Fruit fly (Drosophila melanogaster) whole organism, embryonic: ENCODE data around the gene CG13124.

Experiments
- Atf3 ChIP-seq: fragments of 200-800 bp; sonication (Bioruptor generic); optimal IDR thresholded peaks from 3 replicates; lab custom pipeline; 2016; ENCODE audit warnings: missing biosample characterization, missing genetic modification characterization
- Atf6 ChIP-seq: fragments of 200-800 bp; sonication (Bioruptor generic); IDR thresholded peaks from 2 replicates; pipeline ENCODE4 v1.3.6; 2022; ENCODE audit warnings: missing biosample characterization, missing genetic modification characterization
- Bteb2 ChIP-seq: fragments of 200-800 bp; sonication (Bioruptor generic); optimal IDR thresholded peaks from 2 replicates; lab custom pipeline; 2016; ENCODE audit warnings: missing biosample characterization, missing genetic modification characterization
- CG10147 ChIP-seq: fragments of 200-800 bp; sonication (Bioruptor generic); optimal IDR thresholded peaks from 2 replicates; lab custom pipeline; 2019; ENCODE audit warnings: missing biosample characterization, mild to moderate bottlenecking, missing genetic modification characterization, moderate library complexity
- CG1024 ChIP-seq: fragments of 200-800 bp; sonication (Bioruptor generic); IDR thresholded peaks from 2 replicates; pipeline ENCODE4 v1.3.6; 2022; ENCODE audit warnings: missing biosample characterization, missing genetic modification characterization
- CG10366 ChIP-seq: fragments of 200-800 bp; sonication (Bioruptor generic); IDR thresholded peaks from 2 replicates; pipeline ENCODE4 v1.3.6; 2022; ENCODE audit warnings: missing biosample characterization, missing genetic modification characterization
- CG10979 ChIP-seq: fragments of 200-800 bp; sonication (Bioruptor generic); optimal IDR thresholded peaks from 2 replicates; lab custom pipeline; 2018; ENCODE audit warnings: missing biosample characterization, mild to moderate bottlenecking, missing genetic modification characterization, moderate library complexity
- CG11093 ChIP-seq: fragments of 200-800 bp; sonication (Bioruptor generic); IDR thresholded peaks from 3 replicates; pipeline ENCODE4 v1.3.6; 2022; ENCODE audit warnings: missing biosample characterization, missing genetic modification characterization
- CG11504 ChIP-seq: fragments of 200-800 bp; sonication (Bioruptor generic); optimal IDR thresholded peaks from 3 replicates; lab custom pipeline; 2019; ENCODE audit warnings: missing biosample characterization, mild to moderate bottlenecking, missing genetic modification characterization, moderate library complexity
- CG12071 ChIP-seq: fragments of 200-800 bp; sonication (Bioruptor generic); optimal IDR thresholded peaks from 3 replicates; lab custom pipeline; 2018; ENCODE audit warnings: missing biosample characterization, mild to moderate bottlenecking, missing genetic modification characterization
- CG12299 ChIP-seq: fragments of 200-800 bp; sonication (Bioruptor generic); optimal IDR thresholded peaks from 2 replicates; lab custom pipeline; 2018; ENCODE audit warnings: missing biosample characterization, mild to moderate bottlenecking, missing genetic modification characterization
- CG12942 ChIP-seq: fragments of 200-800 bp; sonication (Bioruptor generic); optimal IDR thresholded peaks from 3 replicates; lab custom pipeline; 2016; ENCODE audit warnings: missing biosample characterization, missing genetic modification characterization
- CG14014 ChIP-seq: fragments of 200-800 bp; sonication (Bioruptor generic); IDR thresholded peaks from 2 replicates; pipeline ENCODE4 v1.3.6; 2022; ENCODE audit warnings: missing biosample characterization, missing genetic modification characterization
- CG15011 ChIP-seq: fragments of 200-800 bp; sonication (Bioruptor generic); optimal IDR thresholded peaks from 3 replicates; lab custom pipeline; 2018; ENCODE audit warnings: missing biosample characterization, mild to moderate bottlenecking, missing genetic modification characterization
- CG18011 ChIP-seq: fragments of 200-800 bp; sonication (Bioruptor generic); optimal IDR thresholded peaks from 2 replicates; lab custom pipeline; 2017; ENCODE audit warnings: missing biosample characterization, missing genetic modification characterization, mild to moderate bottlenecking, moderate library complexity, missing genotype
- CG18599 ChIP-seq: fragments of 200-800 bp; sonication (Bioruptor generic); optimal IDR thresholded peaks from 3 replicates; lab custom pipeline; 2017; ENCODE audit warnings: missing biosample characterization, missing genetic modification characterization, mild to moderate bottlenecking, moderate library complexity, missing genetic modification reagents
- CG2120 ChIP-seq: fragments of 200-800 bp; sonication (Bioruptor generic); optimal IDR thresholded peaks from 3 replicates; lab custom pipeline; 2016; ENCODE audit warnings: missing biosample characterization, missing genetic modification characterization
- CG30403 ChIP-seq: fragments of 200-800 bp; sonication (Bioruptor generic); optimal IDR thresholded peaks from 3 replicates; lab custom pipeline; 2016; ENCODE audit warnings: missing biosample characterization, missing genetic modification characterization
- CG3838 ChIP-seq: fragments of 200-800 bp; sonication (Bioruptor generic); optimal IDR thresholded peaks from 3 replicates; lab custom pipeline; 2016; ENCODE audit warnings: missing biosample characterization, missing genetic modification characterization
- CG6254 ChIP-seq: fragments of 200-800 bp; sonication (Bioruptor generic); optimal IDR thresholded peaks from 3 replicates; lab custom pipeline; 2017; ENCODE audit warnings: mild to moderate bottlenecking, missing biosample characterization, missing genetic modification reagents, missing genetic modification characterization
- CG6654 ChIP-seq: fragments of 200-800 bp; sonication (Bioruptor generic); optimal IDR thresholded peaks from 2 replicates; lab custom pipeline; 2017; ENCODE audit warnings: missing biosample characterization, mild to moderate bottlenecking, missing genetic modification characterization
- CG7556 ChIP-seq: fragments of 200-800 bp; sonication (Bioruptor generic); optimal IDR thresholded peaks from 2 replicates; lab custom pipeline; 2017; ENCODE audit warnings: missing biosample characterization, mild to moderate bottlenecking, missing genetic modification characterization
- CG7987 ChIP-seq: fragments of 200-800 bp; sonication (Bioruptor generic); optimal IDR thresholded peaks from 2 replicates; lab custom pipeline; 2018; ENCODE audit warnings: missing biosample characterization, mild to moderate bottlenecking, missing genetic modification characterization, moderate library complexity
- Doc2 ChIP-seq: fragments of 200-800 bp; sonication (Bioruptor generic); IDR thresholded peaks from 2 replicates; pipeline ENCODE4 v1.3.6; 2022; ENCODE audit warnings: missing biosample characterization, missing genetic modification characterization
- Hr78 ChIP-seq, 2 experiments: fragments of 200-800 bp in 1 of 2; fragments of >200 bp in 1 of 2; sonication (Bioruptor generic) in 1 of 2; optimal IDR thresholded peaks; 2 replicates each; lab custom pipeline; 2017 to 2019; ENCODE audit warnings: missing biosample characterization in 2 of 2, missing genetic modification characterization in 2 of 2, mild to moderate bottlenecking in 1 of 2, moderate library complexity in 1 of 2
- Kr ChIP-seq: fragments of 200-800 bp; sonication (Bioruptor generic); optimal IDR thresholded peaks from 2 replicates; lab custom pipeline; 2017; ENCODE audit warnings: missing biosample characterization, mild to moderate bottlenecking, missing genetic modification characterization
- MESR4 ChIP-seq: fragments of 200-800 bp; sonication (Bioruptor generic); optimal IDR thresholded peaks from 2 replicates; lab custom pipeline; 2018; ENCODE audit warnings: missing biosample characterization, mild to moderate bottlenecking, missing genetic modification characterization, moderate library complexity
- NfI ChIP-seq: fragments of 200-800 bp; sonication (Bioruptor generic); optimal IDR thresholded peaks from 3 replicates; lab custom pipeline; 2018; ENCODE audit warnings: missing biosample characterization, mild to moderate bottlenecking, missing genetic modification characterization, moderate library complexity
- Oli ChIP-seq: fragments of 200-800 bp; sonication (Bioruptor generic); optimal IDR thresholded peaks from 2 replicates; lab custom pipeline; 2018; ENCODE audit warnings: missing biosample characterization, mild to moderate bottlenecking, missing genetic modification characterization, moderate library complexity
- Rfx ChIP-seq: fragments of 200-800 bp; sonication (Bioruptor generic); IDR thresholded peaks from 2 replicates; pipeline ENCODE4 v1.3.6; 2022; ENCODE audit warnings: missing biosample characterization, missing genetic modification characterization
- TFAM ChIP-seq: fragments of 200-800 bp; sonication (Bioruptor generic); optimal IDR thresholded peaks from 2 replicates; lab custom pipeline; 2017; ENCODE audit warnings: missing biosample characterization, missing genetic modification characterization, inconsistent platforms
- ara ChIP-seq: fragments of 200-800 bp; sonication (Bioruptor generic); IDR thresholded peaks from 2 replicates; pipeline ENCODE4 v1.3.6; 2022; ENCODE audit warnings: missing biosample characterization, missing genetic modification characterization
- da ChIP-seq: fragments of 200-800 bp; sonication (Bioruptor generic); optimal IDR thresholded peaks from 2 replicates; lab custom pipeline; 2016; ENCODE audit warnings: missing biosample characterization, missing genetic modification characterization
- dysf ChIP-seq: fragments of 200-800 bp; sonication (Bioruptor generic); IDR thresholded peaks from 3 replicates; pipeline ENCODE4 v1.3.6; 2022; ENCODE audit warnings: missing biosample characterization, missing genetic modification characterization
- fd96Cb ChIP-seq: fragments of 200-800 bp; sonication (Bioruptor generic); optimal IDR thresholded peaks from 2 replicates; lab custom pipeline; 2018; ENCODE audit warnings: missing biosample characterization, mild to moderate bottlenecking, missing genetic modification characterization, moderate library complexity
- ftz-f1 ChIP-seq: fragments of 200-800 bp; sonication (Bioruptor generic); optimal IDR thresholded peaks from 2 replicates; lab custom pipeline; 2016; ENCODE audit warnings: missing biosample characterization, missing genetic modification characterization
- kah ChIP-seq: fragments of 200-800 bp; sonication (Bioruptor generic); optimal IDR thresholded peaks from 2 replicates; lab custom pipeline; 2018; ENCODE audit warnings: missing biosample characterization, mild to moderate bottlenecking, missing genetic modification characterization
- kay ChIP-seq: fragments of 200-800 bp; sonication (Bioruptor generic); optimal IDR thresholded peaks from 2 replicates; lab custom pipeline; 2016; ENCODE audit warnings: missing biosample characterization, missing genetic modification characterization
- lola ChIP-seq, 3 experiments: fragments of >200 bp in 2 of 3; fragments of 200-800 bp in 1 of 3; sonication (Bioruptor generic) in 1 of 3; optimal IDR thresholded peaks; 2 replicates each; lab custom pipeline; 2017 to 2019; ENCODE audit warnings: missing biosample characterization in 3 of 3, missing genetic modification characterization in 3 of 3, mild to moderate bottlenecking in 1 of 3, moderate library complexity in 1 of 3
- pan ChIP-seq, 4 experiments: fragments of >200 bp in 3 of 4; fragments of 200-800 bp in 1 of 4; sonication (Bioruptor generic) in 1 of 4; optimal IDR thresholded peaks in 3 of 4; IDR thresholded peaks in 1 of 4; 2 replicates each; pipeline versions ENCODE4 v1.3.6 to Lab custom; 2017 to 2022; ENCODE audit warnings: missing biosample characterization in 2 of 4, missing genetic modification characterization in 2 of 4, mixed read lengths in 1 of 4
- phol ChIP-seq: fragments of 200-800 bp; sonication (Bioruptor generic); optimal IDR thresholded peaks from 3 replicates; lab custom pipeline; 2018; ENCODE audit warnings: missing biosample characterization, mild to moderate bottlenecking, missing genetic modification characterization, moderate library complexity
- prd ChIP-seq, 3 experiments: fragments of >200 bp in 2 of 3; fragments of 200-800 bp in 1 of 3; sonication (Bioruptor generic) in 1 of 3; optimal IDR thresholded peaks in 2 of 3; IDR thresholded peaks in 1 of 3; 2 replicates in 2 of 3; 3 replicates in 1 of 3; pipeline versions ENCODE4 v1.3.6 to Lab custom; 2017 to 2022; ENCODE audit warnings: missing biosample characterization in 1 of 3, missing genetic modification characterization in 1 of 3
- psq ChIP-seq: fragments of 200-800 bp; sonication (Bioruptor generic); optimal IDR thresholded peaks from 2 replicates; lab custom pipeline; 2017; ENCODE audit warnings: missing biosample characterization, missing genetic modification characterization
- row ChIP-seq: fragments of 200-800 bp; sonication (Bioruptor generic); IDR thresholded peaks from 3 replicates; pipeline ENCODE4 v1.3.6; 2022; ENCODE audit warnings: missing biosample characterization, missing genetic modification characterization
- sens ChIP-seq: fragments of 200-800 bp; sonication (Bioruptor generic); peaks from one replicate; lab custom pipeline; 2016; ENCODE audit warnings: missing biosample characterization, missing genetic modification characterization
- shn ChIP-seq: fragments of 200-800 bp; sonication (Bioruptor generic); optimal IDR thresholded peaks from 3 replicates; lab custom pipeline; 2016; ENCODE audit warnings: missing biosample characterization, missing genetic modification characterization
- trh ChIP-seq: fragments of 200-800 bp; sonication (Bioruptor generic); optimal IDR thresholded peaks from 2 replicates; lab custom pipeline; 2016; ENCODE audit warnings: missing biosample characterization, missing genetic modification characterization
- usp ChIP-seq: fragments of >200 bp; optimal IDR thresholded peaks from 2 replicates; lab custom pipeline; 2017; ENCODE audit warnings: missing biosample characterization, missing genetic modification characterization
- z ChIP-seq: fragments of 200-800 bp; sonication (Bioruptor generic); IDR thresholded peaks from 3 replicates; pipeline ENCODE4 v1.3.6; 2022; ENCODE audit warnings: missing biosample characterization, missing genetic modification characterization

Gene CG13124

dm6 chr2L:9921401-9921800 is 13.0 kb upstream of the CG13124 start, which contains the start of gene CG4592:
CG4592 (plus strand) TSS chr2L:9921633.
- TF ChIP-seq psq (GFP tag; lab: Kevin White, UChicago) (no peak), CG12942 (GFP tag; lab: Kevin White, UChicago) (peak; percentile 29), CG14014 (GFP tag; lab: Robert Waterston, UW) (peak; percentile 67; the same call in 1 of the 2 replicates), sens (GFP tag; lab: Kevin White, UChicago) (peak; percentile 90), ara (peak; percentile 53; the same call in 1 of the 2 replicates), Bteb2 (GFP tag; lab: Kevin White, UChicago) (peak; percentile 28), ftz-f1 (GFP tag; lab: Kevin White, UChicago) (peak; percentile 23), CG3838 (GFP tag; lab: Kevin White, UChicago) (peak; percentile 5), CG7987 (GFP tag; lab: Kevin White, UChicago) (peak; percentile 78), NfI (GFP tag; lab: Kevin White, UChicago) (peak; percentile 65), CG7556 (GFP tag; lab: Kevin White, UChicago) (no peak), Rfx (GFP tag; lab: Robert Waterston, UW) (peak; percentile 83), MESR4 (GFP tag; lab: Kevin White, UChicago) (peak; percentile 21), Oli (tag; lab: Kevin White, UChicago) (peak; percentile 33), pan (optimal IDR thresholded peaks at IDR 0.05; lab: Kevin White, UChicago) (no peak), pan (GFP tag; optimal IDR thresholded peaks at IDR 0.05 in 1 of 2, IDR thresholded peaks at IDR 0.05 in 1 of 2) (peak in 1 of 2 experiments; percentile 73), kay (GFP tag; lab: Kevin White, UChicago) (no peak), trh (GFP tag; lab: Kevin White, UChicago) (no peak), dysf (peak; percentile 74), fd96Cb (peak; percentile 41), da (GFP tag; lab: Kevin White, UChicago) (no peak), kah (GFP tag; lab: Kevin White, UChicago) (peak; percentile 46), Atf6 (GFP tag; lab: Robert Waterston, UW) (peak; percentile 72), CG18599 (GFP tag; lab: Kevin White, UChicago) (peak; percentile 58), CG6654 (peak; percentile 22), z (GFP tag; lab: Robert Waterston, UW) (no peak), Atf3 (GFP tag; lab: Kevin White, UChicago) (no peak), row (GFP tag; lab: Robert Waterston, UW) (peak; percentile 81), lola (GFP tag; optimal IDR thresholded peaks at IDR 0.05; lab: Kevin White, UChicago) (no peak), Hr78 (GFP tag; optimal IDR thresholded peaks at IDR 0.05; lab: Kevin White, UChicago) (no peak), CG1024 (peak; percentile 25; the same call in 1 of the 2 replicates), CG12299 (tag; lab: Kevin White, UChicago) (peak; percentile 19), CG10979 (tag; lab: Kevin White, UChicago) (peak; percentile 73), CG11093 (GFP tag; lab: Robert Waterston, UW) (no peak), shn (GFP tag; lab: Kevin White, UChicago) (no peak), CG15011 (GFP tag; lab: Kevin White, UChicago) (peak; percentile 3), phol (tag; lab: Kevin White, UChicago) (peak; percentile 71), CG18011 (GFP tag; lab: Kevin White, UChicago) (peak; percentile 26), TFAM (GFP tag; lab: Kevin White, UChicago) (no peak), Doc2 (GFP tag; lab: Robert Waterston, UW) (no peak), Kr (no peak), CG10366 (peak; percentile 72), CG12071 (GFP tag; lab: Kevin White, UChicago) (peak; percentile 30), CG10147 (no peak), CG6254 (GFP tag; lab: Kevin White, UChicago) (peak; percentile 5), CG2120 (peak; percentile 71), usp (no peak), CG11504 (tag; lab: Kevin White, UChicago) (no peak), prd (optimal IDR thresholded peaks at IDR 0.05; lab: Kevin White, UChicago) (no peak), prd (GFP tag; IDR thresholded peaks at IDR 0.05; lab: Robert Waterston, UW) (peak; percentile 53; the same call in 2 of the 3 replicates), CG30403 (GFP tag; lab: Kevin White, UChicago) (peak; percentile 71)
